Fruit fly (Drosophila melanogaster) whole organism, embryonic: ENCODE measurements around the gene Larp7.

ENCODE experiments used
- ATbp ChIP-seq: fragments of 200-800 bp; sonication (Bioruptor generic); optimal IDR thresholded peaks from 2 replicates; lab custom pipeline; 2017; ENCODE audit warnings: missing biosample characterization, mild to moderate bottlenecking, missing genetic modification characterization, missing genetic modification reagents
- Antp ChIP-seq: fragments of 200-800 bp; sonication (Bioruptor generic); optimal IDR thresholded peaks from 3 replicates; lab custom pipeline; 2016; ENCODE audit warnings: missing biosample characterization, missing genetic modification characterization
- Bgb ChIP-seq: fragments of 200-800 bp; sonication (Bioruptor generic); IDR thresholded peaks from 2 replicates; pipeline ENCODE4 v1.3.6; 2022; ENCODE audit warnings: missing biosample characterization, missing genetic modification characterization; ENCODE audit not compliant: partially characterized antibody
- CG10431 ChIP-seq: fragments of 200-800 bp; sonication (Bioruptor generic); optimal IDR thresholded peaks from 3 replicates; lab custom pipeline; 2018; ENCODE audit warnings: missing biosample characterization, mild to moderate bottlenecking, missing genetic modification characterization
- CG10654 ChIP-seq: fragments of 200-800 bp; sonication (Bioruptor generic); optimal IDR thresholded peaks from 2 replicates; lab custom pipeline; 2016; ENCODE audit warnings: missing biosample characterization, missing genetic modification characterization
- CG11695 ChIP-seq: fragments of 200-800 bp; sonication (Bioruptor generic); IDR thresholded peaks from 3 replicates; pipeline ENCODE4 v1.3.6; 2022; ENCODE audit warnings: missing biosample characterization, missing genetic modification characterization
- CG11696 ChIP-seq: fragments of 200-800 bp; sonication (Bioruptor generic); IDR thresholded peaks from 2 replicates; pipeline ENCODE4 v1.3.6; 2022; ENCODE audit warnings: missing biosample characterization, missing genetic modification characterization
- CG13624 ChIP-seq: fragments of 200-800 bp; sonication (Bioruptor generic); optimal IDR thresholded peaks from 2 replicates; lab custom pipeline; 2016; ENCODE audit warnings: missing biosample characterization, missing genetic modification characterization
- CG14441 ChIP-seq: fragments of 200-800 bp; sonication (Bioruptor generic); IDR thresholded peaks from 2 replicates; pipeline ENCODE4 v1.3.6; 2022; ENCODE audit warnings: missing biosample characterization, missing genetic modification characterization
- CG18599 ChIP-seq: fragments of 200-800 bp; sonication (Bioruptor generic); optimal IDR thresholded peaks from 3 replicates; lab custom pipeline; 2017; ENCODE audit warnings: missing biosample characterization, missing genetic modification characterization, mild to moderate bottlenecking, moderate library complexity, missing genetic modification reagents
- CG30403 ChIP-seq: fragments of 200-800 bp; sonication (Bioruptor generic); optimal IDR thresholded peaks from 3 replicates; lab custom pipeline; 2016; ENCODE audit warnings: missing biosample characterization, missing genetic modification characterization
- CG31224 ChIP-seq: fragments of 200-800 bp; sonication (Bioruptor generic); IDR thresholded peaks from 2 replicates; pipeline ENCODE4 v1.3.6; 2022; ENCODE audit warnings: missing biosample characterization, missing genetic modification characterization
- CG31365 ChIP-seq: fragments of 200-800 bp; sonication (Bioruptor generic); optimal IDR thresholded peaks from 2 replicates; lab custom pipeline; 2018; ENCODE audit warnings: missing biosample characterization, mild to moderate bottlenecking, missing genetic modification characterization
- CG42726 ChIP-seq: fragments of 200-800 bp; sonication (Bioruptor generic); IDR thresholded peaks from 2 replicates; pipeline ENCODE4 v1.3.6; 2022; ENCODE audit warnings: missing biosample characterization, missing genetic modification characterization; ENCODE audit not compliant: partially characterized antibody
- CG5953 ChIP-seq: fragments of 200-800 bp; sonication (Bioruptor generic); IDR thresholded peaks from 2 replicates; pipeline ENCODE4 v1.3.6; 2022; ENCODE audit warnings: missing biosample characterization, missing genetic modification characterization
- CG8765 ChIP-seq: fragments of 200-800 bp; sonication (Bioruptor generic); IDR thresholded peaks from 2 replicates; pipeline ENCODE4 v1.3.6; 2022; ENCODE audit warnings: missing biosample characterization, missing genetic modification characterization
- CG8944 ChIP-seq: fragments of 200-800 bp; sonication (Bioruptor generic); optimal IDR thresholded peaks from 3 replicates; lab custom pipeline; 2016; ENCODE audit warnings: missing biosample characterization, missing genetic modification characterization
- CG9932 ChIP-seq: fragments of 200-800 bp; sonication (Bioruptor generic); IDR thresholded peaks from 2 replicates; pipeline ENCODE4 v1.3.6; 2022; ENCODE audit warnings: missing biosample characterization, missing genetic modification characterization
- Dek ChIP-seq: fragments of 200-800 bp; sonication (Bioruptor generic); optimal IDR thresholded peaks from 3 replicates; lab custom pipeline; 2019; ENCODE audit warnings: missing biosample characterization, mild to moderate bottlenecking, missing genetic modification characterization, moderate library complexity
- Drgx ChIP-seq: fragments of 200-800 bp; sonication (Bioruptor generic); IDR thresholded peaks from 2 replicates; pipeline ENCODE4 v1.3.6; 2022; ENCODE audit warnings: missing biosample characterization, missing genetic modification characterization
- Ets65A ChIP-seq: fragments of 200-800 bp; sonication (Bioruptor generic); peaks from one replicate; lab custom pipeline; 2016; ENCODE audit warnings: missing biosample characterization, missing genetic modification characterization
- Med ChIP-seq: fragments of 200-800 bp; sonication (Bioruptor generic); peaks from one replicate; lab custom pipeline; 2016; ENCODE audit warnings: missing biosample characterization, missing genetic modification characterization, mild to moderate bottlenecking, inconsistent platforms, moderate library complexity
- Meics ChIP-seq: fragments of 200-800 bp; sonication (Bioruptor generic); optimal IDR thresholded peaks from 2 replicates; lab custom pipeline; 2017; ENCODE audit warnings: missing biosample characterization, mild to moderate bottlenecking, missing genetic modification characterization
- Mes4 ChIP-seq: fragments of 200-800 bp; sonication (Bioruptor generic); optimal IDR thresholded peaks from 2 replicates; lab custom pipeline; 2016; ENCODE audit warnings: missing biosample characterization, missing genetic modification characterization
- Oli ChIP-seq: fragments of 200-800 bp; sonication (Bioruptor generic); optimal IDR thresholded peaks from 2 replicates; lab custom pipeline; 2018; ENCODE audit warnings: missing biosample characterization, mild to moderate bottlenecking, missing genetic modification characterization, moderate library complexity
- Trl ChIP-seq, 3 experiments: fragments of >200 bp in 2 of 3; fragments of 200-800 bp in 1 of 3; sonication (Bioruptor generic) in 1 of 3; optimal IDR thresholded peaks; 2 replicates in 1 of 3; 3 replicates in 2 of 3; lab custom pipeline; 2016 to 2017; ENCODE audit warnings: missing biosample characterization in 1 of 3, missing genetic modification characterization in 1 of 3
- Usf ChIP-seq: fragments of 200-800 bp; sonication (Bioruptor generic); optimal IDR thresholded peaks from 2 replicates; lab custom pipeline; 2017; ENCODE audit warnings: missing genotype, missing biosample characterization, missing genetic modification characterization
- ab ChIP-seq: fragments of 200-800 bp; sonication (Bioruptor generic); optimal IDR thresholded peaks from 2 replicates; lab custom pipeline; 2016; ENCODE audit warnings: missing biosample characterization, missing genetic modification characterization
- amos ChIP-seq: fragments of 200-800 bp; sonication (Bioruptor generic); IDR thresholded peaks from 2 replicates; pipeline ENCODE4 v1.3.6; 2022; ENCODE audit warnings: missing biosample characterization, missing genetic modification characterization; ENCODE audit not compliant: partially characterized antibody
- ap ChIP-seq: fragments of 200-800 bp; sonication (Bioruptor generic); IDR thresholded peaks from 2 replicates; pipeline ENCODE4 v1.3.6; 2022; ENCODE audit warnings: missing biosample characterization, missing genetic modification characterization
- ci ChIP-seq: fragments of 200-800 bp; sonication (Bioruptor generic); IDR thresholded peaks from 3 replicates; pipeline ENCODE4 v1.3.6; 2022; ENCODE audit warnings: missing biosample characterization, missing genetic modification characterization
- crc ChIP-seq: fragments of 200-800 bp; sonication (Bioruptor generic); optimal IDR thresholded peaks from 2 replicates; lab custom pipeline; 2016; ENCODE audit warnings: missing biosample characterization, missing genetic modification characterization
- da ChIP-seq: fragments of 200-800 bp; sonication (Bioruptor generic); optimal IDR thresholded peaks from 2 replicates; lab custom pipeline; 2016; ENCODE audit warnings: missing biosample characterization, missing genetic modification characterization
- dati ChIP-seq: fragments of 200-800 bp; sonication (Bioruptor generic); IDR thresholded peaks from 2 replicates; pipeline ENCODE4 v1.3.6; 2022; ENCODE audit warnings: missing biosample characterization, missing genetic modification characterization
- dmrt99B ChIP-seq: fragments of 200-800 bp; sonication (Bioruptor generic); optimal IDR thresholded peaks from 2 replicates; lab custom pipeline; 2018; ENCODE audit warnings: missing biosample characterization, mild to moderate bottlenecking, missing genetic modification characterization, moderate library complexity
- gce ChIP-seq: fragments of 200-800 bp; sonication (Bioruptor generic); IDR thresholded peaks from 3 replicates; pipeline ENCODE4 v1.3.6; 2022; ENCODE audit warnings: missing biosample characterization, missing genetic modification characterization
- gcm ChIP-seq: fragments of 200-800 bp; sonication (Bioruptor generic); optimal IDR thresholded peaks from 2 replicates; lab custom pipeline; 2019; ENCODE audit warnings: missing biosample characterization, mild to moderate bottlenecking, missing genetic modification characterization, moderate library complexity
- hb ChIP-seq: fragments of 200-800 bp; sonication (Bioruptor generic); IDR thresholded peaks from 3 replicates; pipeline ENCODE4 v1.3.6; 2022; ENCODE audit warnings: missing biosample characterization, missing genetic modification characterization; ENCODE audit not compliant: partially characterized antibody
- hbn ChIP-seq: fragments of 200-800 bp; sonication (Bioruptor generic); IDR thresholded peaks from 2 replicates; pipeline ENCODE4 v1.3.6; 2022; ENCODE audit warnings: missing biosample characterization, missing genetic modification characterization; ENCODE audit not compliant: partially characterized antibody
- hth ChIP-seq: fragments of >200 bp; optimal IDR thresholded peaks from 2 replicates; lab custom pipeline; 2017; ENCODE audit warnings: inconsistent platforms
- ind ChIP-seq: fragments of 200-800 bp; sonication (Bioruptor generic); optimal IDR thresholded peaks from 3 replicates; lab custom pipeline; 2016; ENCODE audit warnings: missing biosample characterization, missing genetic modification characterization
- pros ChIP-seq: fragments of 200-800 bp; sonication (Bioruptor generic); optimal IDR thresholded peaks from 3 replicates; lab custom pipeline; 2019; ENCODE audit warnings: missing biosample characterization, mild to moderate bottlenecking, missing genetic modification characterization, moderate library complexity
- pzg ChIP-seq: fragments of 200-800 bp; sonication (Bioruptor generic); optimal IDR thresholded peaks from 3 replicates; lab custom pipeline; 2018; ENCODE audit warnings: missing biosample characterization, mild to moderate bottlenecking, missing genetic modification characterization, moderate library complexity
- shn ChIP-seq: fragments of 200-800 bp; sonication (Bioruptor generic); optimal IDR thresholded peaks from 3 replicates; lab custom pipeline; 2016; ENCODE audit warnings: missing biosample characterization, missing genetic modification characterization
- slbo ChIP-seq: fragments of 200-800 bp; sonication (Bioruptor generic); IDR thresholded peaks from 2 replicates; pipeline ENCODE4 v1.3.6; 2022; ENCODE audit warnings: missing biosample characterization, missing genetic modification characterization
- tll ChIP-seq, 2 experiments: fragments of 200-800 bp in 1 of 2; fragments of >200 bp in 1 of 2; sonication (Bioruptor generic) in 1 of 2; optimal IDR thresholded peaks; 2 replicates each; lab custom pipeline; 2017 to 2019; ENCODE audit warnings: missing biosample characterization in 2 of 2, missing genetic modification characterization in 2 of 2, mild to moderate bottlenecking in 1 of 2, moderate library complexity in 1 of 2
- trh ChIP-seq: fragments of 200-800 bp; sonication (Bioruptor generic); optimal IDR thresholded peaks from 2 replicates; lab custom pipeline; 2016; ENCODE audit warnings: missing biosample characterization, missing genetic modification characterization
- ttk ChIP-seq: fragments of 200-800 bp; sonication (Bioruptor generic); IDR thresholded peaks from 2 replicates; pipeline ENCODE4 v2.1.2; 2022; ENCODE audit warnings: missing biosample characterization, missing genetic modification characterization
- tup ChIP-seq: fragments of 200-800 bp; sonication (Bioruptor generic); optimal IDR thresholded peaks from 2 replicates; lab custom pipeline; 2016; ENCODE audit warnings: missing biosample characterization, mild to moderate bottlenecking, missing genetic modification characterization, moderate library complexity
- zf30C ChIP-seq: fragments of 200-800 bp; sonication (Bioruptor generic); optimal IDR thresholded peaks from 3 replicates; lab custom pipeline; 2018; ENCODE audit warnings: missing biosample characterization, mild to moderate bottlenecking, missing genetic modification characterization

Gene Larp7

dm6 chrX:9251212-9251877 is 7.7 kb downstream of the Larp7 start (continued):
- TF ChIP-seq ind: peak; percentile 27
- no peak for TF ChIP-seq CG8944 (GFP tag; lab: Kevin White, UChicago)
- peak; percentile 23 for TF ChIP-seq CG10654 (GFP tag; lab: Kevin White, UChicago)
- TF ChIP-seq CG30403 (GFP tag; lab: Kevin White, UChicago): peak; percentile 38
- peak; percentile 37 for TF ChIP-seq ATbp (GFP tag; lab: Kevin White, UChicago)
- TF ChIP-seq CG8765 (GFP tag; lab: Robert Waterston, UW): no peak
- no peak for TF ChIP-seq amos (GFP tag; lab: Robert Waterston, UW)
- TF ChIP-seq hth (lab: Kevin White, UChicago): no peak
- no peak for TF ChIP-seq ab (GFP tag; lab: Kevin White, UChicago)
- no peak for TF ChIP-seq CG10431 (GFP tag; lab: Kevin White, UChicago)
- TF ChIP-seq gce (GFP tag; lab: Robert Waterston, UW): no peak
- TF ChIP-seq shn (GFP tag; lab: Kevin White, UChicago): no peak
- no peak for TF ChIP-seq pros (GFP tag; lab: Kevin White, UChicago)
- peak; percentile 13 for TF ChIP-seq Antp (GFP tag; lab: Kevin White, UChicago)
- peak; percentile 18 for TF ChIP-seq CG18599 (GFP tag; lab: Kevin White, UChicago)
- no peak for TF ChIP-seq Mes4 (GFP tag; lab: Kevin White, UChicago)
- TF ChIP-seq ap (GFP tag; lab: Robert Waterston, UW): no peak
- 0 out of 3 replicates have a peak, but pooled peaks have one; percentile 34 for TF ChIP-seq CG11695
- no peak for TF ChIP-seq Usf (GFP tag; lab: Kevin White, UChicago)
- TF ChIP-seq tll (GFP tag; optimal IDR thresholded peaks at IDR 0.05; lab: Kevin White, UChicago): no peak
- TF ChIP-seq Dek: no peak
- no peak for TF ChIP-seq CG13624 (GFP tag; lab: Kevin White, UChicago)
- no peak; the same call in 1 of the 2 replicates for TF ChIP-seq CG9932 (GFP tag; lab: Robert Waterston, UW)
- no peak for TF ChIP-seq CG31365
- no peak for TF ChIP-seq trh (GFP tag; lab: Kevin White, UChicago)
- no peak for TF ChIP-seq CG31224 (GFP tag; lab: Robert Waterston, UW)
- TF ChIP-seq tup (GFP tag; lab: Kevin White, UChicago): no peak
- no peak for TF ChIP-seq hbn
- TF ChIP-seq dmrt99B: peak; percentile 45
- peak; percentile 51 for TF ChIP-seq slbo
- TF ChIP-seq CG42726 (GFP tag; lab: Robert Waterston, UW): no peak
- TF ChIP-seq crc: no peak
- TF ChIP-seq da: no peak

DNA sequence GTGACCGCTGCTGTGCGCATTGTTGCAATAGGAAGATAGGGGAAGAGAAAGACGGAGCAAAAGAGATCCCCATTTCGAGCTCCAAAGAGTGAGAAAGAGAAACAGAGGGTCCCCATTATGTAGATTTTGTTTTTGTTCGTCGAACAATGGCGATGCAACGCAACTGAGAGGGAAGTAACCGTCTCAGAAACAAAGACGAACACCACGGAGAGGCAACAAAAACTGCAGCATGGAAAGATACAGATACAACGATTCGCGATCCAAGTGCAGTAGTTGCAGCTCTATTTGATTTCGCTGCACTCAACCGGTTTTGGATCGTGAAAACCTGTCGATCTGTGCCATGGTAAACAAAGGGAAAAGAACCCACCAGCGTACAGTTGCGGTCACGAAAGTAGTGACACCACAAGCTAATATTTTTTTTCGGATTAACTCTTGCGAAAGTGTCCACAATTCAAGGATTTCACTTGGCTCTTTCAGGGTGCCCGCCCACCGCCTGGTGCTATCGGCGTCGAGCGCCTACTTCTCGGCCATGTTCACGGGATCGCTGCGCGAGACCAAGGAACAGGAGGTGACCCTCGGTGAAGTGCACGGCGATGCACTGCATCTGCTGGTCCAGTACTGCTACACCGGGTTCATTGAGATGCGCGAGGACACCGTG is 8.6 kb downstream of the Larp7 start:
- TF ChIP-seq CG5953 (GFP tag; lab: Robert Waterston, UW): peak; percentile 56; the same call in 1 of the 2 replicates
- 0 out of 2 replicates have a peak, but pooled peaks have one; percentile 12 for TF ChIP-seq ttk
- no peak for TF ChIP-seq zf30C
- TF ChIP-seq gcm (GFP tag; lab: Kevin White, UChicago): no peak
- no peak for TF ChIP-seq Bgb (GFP tag; lab: Robert Waterston, UW)
- TF ChIP-seq hb (GFP tag; lab: Robert Waterston, UW): no peak
- no peak for TF ChIP-seq pzg (GFP tag; lab: Kevin White, UChicago)
- TF ChIP-seq Meics: no peak
- peak; percentile 68 for TF ChIP-seq CG11696 (GFP tag; lab: Robert Waterston, UW)
- peak; percentile 70 for TF ChIP-seq Med (GFP tag; lab: Kevin White, UChicago)
- TF ChIP-seq Oli: no peak
- TF ChIP-seq ci (GFP tag; lab: Robert Waterston, UW): peak; percentile 63; the same call in 2 of the 3 replicates
- peak; percentile 65 for TF ChIP-seq Drgx (GFP tag; lab: Robert Waterston, UW)
- TF ChIP-seq Ets65A: peak; percentile 88
- TF ChIP-seq Trl (optimal IDR thresholded peaks at IDR 0.05; lab: Kevin White, UChicago): peak in 1 of 2 experiments; percentile 29
- no peak for TF ChIP-seq Trl (GFP tag; optimal IDR thresholded peaks at IDR 0.05; lab: Kevin White, UChicago)
- 0 out of 2 replicates have a peak, but pooled peaks have one; percentile 17 for TF ChIP-seq CG14441 (GFP tag; lab: Robert Waterston, UW)
- TF ChIP-seq dati (GFP tag; lab: Robert Waterston, UW): 0 out of 2 replicates have a peak, but pooled peaks have one; percentile 16
